Worm (Caenorhabditis elegans) whole organism, L4 larva: ENCODE measurements around the gene ubc-1.

Experiments
- ama-1 ChIP-seq: fragments of 150-350 bp; optimal IDR thresholded peaks from 2 replicates; lab custom pipeline; 2014; ENCODE audit warnings: inconsistent platforms, mixed read lengths
- ceh-28 ChIP-seq: fragments of 150-350 bp; optimal IDR thresholded peaks from 2 replicates; lab custom pipeline; 2014; ENCODE audit warnings: missing biosample characterization, missing genetic modification reagents, missing genetic modification characterization
- daf-16 ChIP-seq, 3 experiments: sonication (generic microtip); optimal IDR thresholded peaks; 2 replicates each; lab custom pipeline; 2016 to 2017; ENCODE audit warnings: missing genetic modification characterization in 3 of 3, missing genetic modification reagents in 3 of 3, mild to moderate bottlenecking in 2 of 3, missing compliant biosample characterization in 2 of 3, missing biosample characterization in 1 of 3, moderate library complexity in 1 of 3
- dve-1 ChIP-seq: sonication (generic microtip); optimal IDR thresholded peaks from 2 replicates; lab custom pipeline; 2017; ENCODE audit warnings: antibody characterized with exemption, mild to moderate bottlenecking, missing genetic modification characterization, missing compliant biosample characterization; ENCODE audit not compliant: insufficient read depth
- lin-29 ChIP-seq: fragments of 200-800 bp; sonication (Bioruptor generic); IDR thresholded peaks from 2 replicates; pipeline ENCODE4 v1.3.6; 2022; ENCODE audit warnings: missing genetic modification reagents, missing genetic modification characterization, missing compliant biosample characterization
- nhr-28 ChIP-seq: fragments of 150-350 bp; optimal IDR thresholded peaks from 2 replicates; lab custom pipeline; 2014; ENCODE audit warnings: missing biosample characterization, missing genetic modification characterization
- nhr-48 ChIP-seq: sonication (generic microtip); optimal IDR thresholded peaks from 2 replicates; lab custom pipeline; 2016; ENCODE audit warnings: mild to moderate bottlenecking, missing genetic modification characterization, missing compliant biosample characterization
- nhr-77 ChIP-seq: fragments of 150-350 bp; optimal IDR thresholded peaks from 2 replicates; lab custom pipeline; 2014; ENCODE audit warnings: missing biosample characterization, missing genetic modification characterization
- snpc-4 ChIP-seq: fragments of 150-350 bp; optimal IDR thresholded peaks from 2 replicates; lab custom pipeline; 2014; ENCODE audit warnings: missing biosample characterization, missing genetic modification characterization
- tra-1 ChIP-seq: fragments of 200-800 bp; sonication (Bioruptor generic); IDR thresholded peaks from 2 replicates; pipeline ENCODE4 v1.3.6; 2022; ENCODE audit warnings: missing genetic modification reagents, missing genetic modification characterization, missing compliant biosample characterization

ce11 chrIV:4102720-4103119 is at the start of gene ubc-1:
- no peak for TF ChIP-seq nhr-28 (tag; lab: Kevin White, UChicago)
- TF ChIP-seq dve-1, result no peak
- no peak for TF ChIP-seq nhr-48 (tag; lab: Kevin White, UChicago)
- TF ChIP-seq nhr-77 (tag; lab: Kevin White, UChicago), result no peak
- TF ChIP-seq tra-1 (GFP tag; lab: Robert Waterston, UW), result no peak
- TF ChIP-seq ama-1 (lab: Kevin White, UChicago), result no peak
- no peak for TF ChIP-seq snpc-4 (tag; lab: Kevin White, UChicago)
- no peak for TF ChIP-seq lin-29
- no peak for TF ChIP-seq daf-16 (GFP tag; optimal IDR thresholded peaks at IDR 0.05; lab: Kevin White, UChicago)
- no peak for TF ChIP-seq daf-16 (tag; optimal IDR thresholded peaks at IDR 0.05; lab: Kevin White, UChicago)
- no peak for TF ChIP-seq ceh-28 (tag; lab: Kevin White, UChicago)
